Fruit fly (Drosophila melanogaster) whole organism, pupa: ENCODE measurements around the gene CG2972.
A peak's percentile ranks its signal among the peaks of the same experiment; 100 is the strongest.

ENCODE experiments used
- CG13204 ChIP-seq: fragments of 200-800 bp; sonication (Bioruptor generic); optimal IDR thresholded peaks from 2 replicates; lab custom pipeline; 2018; ENCODE audit warnings: missing biosample characterization, mild to moderate bottlenecking, missing genetic modification characterization, moderate library complexity
- CG14655 ChIP-seq: fragments of 200-800 bp; sonication (Bioruptor generic); optimal IDR thresholded peaks from 3 replicates; lab custom pipeline; 2017; ENCODE audit warnings: mild to moderate bottlenecking, missing biosample characterization, missing genetic modification reagents, missing genetic modification characterization
- CG17806 ChIP-seq: fragments of 200-800 bp; sonication (Bioruptor generic); optimal IDR thresholded peaks from 2 replicates; lab custom pipeline; 2018; ENCODE audit warnings: missing biosample characterization, mild to moderate bottlenecking, missing genetic modification characterization, moderate library complexity
- CG32121 ChIP-seq: fragments of 200-800 bp; sonication (Bioruptor generic); IDR thresholded peaks from 2 replicates; pipeline ENCODE4 v1.3.6; 2022; ENCODE audit warnings: missing biosample characterization, missing genetic modification characterization
- CG8301 ChIP-seq: fragments of 200-800 bp; sonication (Bioruptor generic); optimal IDR thresholded peaks from 2 replicates; lab custom pipeline; 2018; ENCODE audit warnings: missing biosample characterization, mild to moderate bottlenecking, missing genetic modification characterization
- CG9948 ChIP-seq: fragments of 200-800 bp; sonication (Bioruptor generic); optimal IDR thresholded peaks from 2 replicates; lab custom pipeline; 2018; ENCODE audit warnings: missing biosample characterization, mild to moderate bottlenecking, missing genetic modification characterization, moderate library complexity
- Ets98B ChIP-seq: fragments of 200-800 bp; sonication (Bioruptor generic); IDR thresholded peaks from 2 replicates; pipeline ENCODE4 v1.3.6; 2022; ENCODE audit warnings: missing biosample characterization, missing genetic modification characterization
- gl ChIP-seq: fragments of 200-800 bp; sonication (Bioruptor generic); optimal IDR thresholded peaks from 2 replicates; lab custom pipeline; 2018; ENCODE audit warnings: missing biosample characterization, mild to moderate bottlenecking, missing genetic modification characterization
- rn ChIP-seq: fragments of 200-800 bp; sonication (Bioruptor generic); IDR thresholded peaks from 2 replicates; pipeline ENCODE4 v1.3.6; 2022; ENCODE audit warnings: missing biosample characterization, missing genetic modification characterization

The CG2972 gene

DNA sequence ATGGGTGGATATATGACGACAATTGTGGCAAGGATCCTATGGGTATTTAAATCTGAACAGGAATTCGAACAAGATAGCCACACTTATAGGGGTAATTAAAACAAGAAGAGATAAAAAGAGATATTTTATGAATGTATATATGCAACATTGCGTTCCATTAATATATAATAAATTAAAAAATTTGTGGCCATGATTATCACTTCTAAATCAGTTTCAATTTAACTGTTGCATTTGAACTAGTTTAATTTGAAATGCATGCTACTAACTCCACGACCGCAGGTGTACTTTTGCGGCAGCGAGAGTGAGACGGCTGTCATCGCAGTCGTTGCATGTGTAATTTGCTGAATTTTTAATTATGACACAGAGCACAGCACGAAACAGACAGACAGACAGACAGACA lies 44.2 kb downstream of the CG2972 start:
- no peak for TF ChIP-seq CG17806 (tag; lab: Kevin White, UChicago)
- TF ChIP-seq CG32121: no peak
- TF ChIP-seq CG8301: peak; percentile 25
- TF ChIP-seq CG13204 (GFP tag; lab: Kevin White, UChicago): no peak
- no peak for TF ChIP-seq rn (GFP tag; lab: Robert Waterston, UW)
- TF ChIP-seq gl: no peak
- TF ChIP-seq CG9948 (tag; lab: Kevin White, UChicago): no peak
- TF ChIP-seq CG14655 (GFP tag; lab: Kevin White, UChicago): peak; percentile 37
- TF ChIP-seq Ets98B (GFP tag; lab: Robert Waterston, UW): peak; percentile 44
